Fruit fly (Drosophila melanogaster): ENCODE data around the gene CG15386.
A peak's percentile ranks its signal among the peaks of the same experiment; 100 is the strongest.

Gene CG15386

dm6 chr2L:2179366-2179765 is 37.7 kb downstream of the CG15386 start (continued):
- TF ChIP-seq zf30C (GFP tag; optimal IDR thresholded peaks at IDR 0.05) = no peak
- TF ChIP-seq CG3281 (GFP tag; optimal IDR thresholded peaks at IDR 0.05) = peak; percentile 60
- TF ChIP-seq nerfin-1 (tag; optimal IDR thresholded peaks at IDR 0.05) = peak; percentile 59
- TF ChIP-seq gcm (GFP tag; optimal IDR thresholded peaks at IDR 0.05) = peak; percentile 18
- TF ChIP-seq CG10147 (GFP tag; optimal IDR thresholded peaks at IDR 0.05) = peak; percentile 82
- TF ChIP-seq CG30431 (GFP tag; optimal IDR thresholded peaks at IDR 0.05) = peak; percentile 44
- no peak for TF ChIP-seq B-H2 (GFP tag; optimal IDR thresholded peaks at IDR 0.05)
- no peak for TF ChIP-seq ab (GFP tag; optimal IDR thresholded peaks at IDR 0.05)
- TF ChIP-seq Drgx (GFP tag; IDR thresholded peaks at IDR 0.05) = no peak
- TF ChIP-seq Ptx1 (GFP tag; IDR thresholded peaks at IDR 0.05) = peak; percentile 83
- peak; percentile 9 to 88 for TF ChIP-seq Hr51 (GFP tag; optimal IDR thresholded peaks at IDR 0.05)
- TF ChIP-seq Myb (GFP tag; optimal IDR thresholded peaks at IDR 0.05) = peak; percentile 65
- TF ChIP-seq Gug (GFP tag; IDR thresholded peaks at IDR 0.05) = peak; percentile 63; the same call in 2 of the 4 replicates
- TF ChIP-seq CG43689 (GFP tag; IDR thresholded peaks at IDR 0.05) = peak; percentile 15; the same call in 1 of the 2 replicates
- TF ChIP-seq pb (GFP tag; optimal IDR thresholded peaks at IDR 0.05) = peak; percentile 48
- no peak for TF ChIP-seq h (optimal IDR thresholded peaks at IDR 0.05)
- TF ChIP-seq CG15073 (GFP tag; optimal IDR thresholded peaks at IDR 0.05) = no peak
- peak; percentile 47 for TF ChIP-seq CG4424 (GFP tag; optimal IDR thresholded peaks at IDR 0.05)
- no peak for TF ChIP-seq dmrt11E (tag; optimal IDR thresholded peaks at IDR 0.05)
- TF ChIP-seq CG10654 (GFP tag; optimal IDR thresholded peaks at IDR 0.05) = peak; percentile 51
- TF ChIP-seq bbx (GFP tag; IDR thresholded peaks at IDR 0.05; ENCODE audit: partially characterized antibody) = no peak
- TF ChIP-seq slou (GFP tag; optimal IDR thresholded peaks at IDR 0.05) = no peak
- peak; percentile 91 for TF ChIP-seq CG2120 (GFP tag; optimal IDR thresholded peaks at IDR 0.05)
- TF ChIP-seq psq (GFP tag; optimal IDR thresholded peaks at IDR 0.05) = no peak
- no peak for TF ChIP-seq CTCF (GFP tag; optimal IDR thresholded peaks at IDR 0.05)
- peak; percentile 29 for TF ChIP-seq CG3065 (GFP tag; optimal IDR thresholded peaks at IDR 0.05)
- TF ChIP-seq Bdp1 (GFP tag; optimal IDR thresholded peaks at IDR 0.05) = no peak
- peak; percentile 56 for TF ChIP-seq btn (GFP tag; optimal IDR thresholded peaks at IDR 0.05)
- no peak for TF ChIP-seq ac (GFP tag; optimal IDR thresholded peaks at IDR 0.05)
- TF ChIP-seq CHES-1-like (GFP tag; optimal IDR thresholded peaks at IDR 0.05) = peak; percentile 67
- peak; percentile 82 for TF ChIP-seq Xbp1 (GFP tag; optimal IDR thresholded peaks at IDR 0.05)
- TF ChIP-seq Aef1 (GFP tag; IDR thresholded peaks at IDR 0.05) = peak; percentile 63
- peak; percentile 63; the same call in 1 of the 2 replicates for TF ChIP-seq CG14441 (GFP tag; IDR thresholded peaks at IDR 0.05)
- no peak for TF ChIP-seq CG14965 (GFP tag; optimal IDR thresholded peaks at IDR 0.05; ENCODE audit: borderline replicate concordance)
- TF ChIP-seq sc (optimal IDR thresholded peaks at IDR 0.05) = no peak
- TF ChIP-seq sc (GFP tag; optimal IDR thresholded peaks at IDR 0.05) = peak; percentile 44
- peak; percentile 28 for TF ChIP-seq tin (GFP tag; optimal IDR thresholded peaks at IDR 0.05)
- no peak for TF ChIP-seq CG7745 (tag; optimal IDR thresholded peaks at IDR 0.05)
- peak; percentile 39 for TF ChIP-seq HmgD (GFP tag; optimal IDR thresholded peaks at IDR 0.05)
- TF ChIP-seq insv (GFP tag; optimal IDR thresholded peaks at IDR 0.05) = no peak
- TF ChIP-seq Blimp-1 (GFP tag; optimal IDR thresholded peaks at IDR 0.05) = peak; percentile 61
- TF ChIP-seq CG5180 (GFP tag; optimal IDR thresholded peaks at IDR 0.05) = peak; percentile 38
- no peak for TF ChIP-seq CG8290 (GFP tag; optimal IDR thresholded peaks at IDR 0.05)
- TF ChIP-seq CG8290 (tag; optimal IDR thresholded peaks at IDR 0.05) = peak in 1 of 2 experiments; percentile 86
- peak; percentile 80; the same call in 2 of the 3 replicates for TF ChIP-seq so (GFP tag; IDR thresholded peaks at IDR 0.05)
- TF ChIP-seq fru (optimal IDR thresholded peaks at IDR 0.05) = no peak
- no peak for TF ChIP-seq odd (GFP tag; optimal IDR thresholded peaks at IDR 0.05)
- no peak for TF ChIP-seq CG3726 (GFP tag; IDR thresholded peaks at IDR 0.05)
- peak; percentile 32 for TF ChIP-seq CG7556 (GFP tag; optimal IDR thresholded peaks at IDR 0.05)
- peak; percentile 65 for TF ChIP-seq CG8944 (GFP tag; optimal IDR thresholded peaks at IDR 0.05)
- TF ChIP-seq Elba2 (GFP tag; optimal IDR thresholded peaks at IDR 0.05) = no peak
- TF ChIP-seq sens (GFP tag) = peak; percentile 87
- TF ChIP-seq trem (tag; optimal IDR thresholded peaks at IDR 0.05) = no peak
- TF ChIP-seq sd (tag; optimal IDR thresholded peaks at IDR 0.05) = peak; percentile 86

Measured in whole organism, embryonic.